Fruit fly (Drosophila melanogaster) whole organism, adult: ENCODE results near the gene Rint1.

ENCODE experiments used
- CG11617 ChIP-seq: fragments of 200-800 bp; sonication (Bioruptor generic); optimal IDR thresholded peaks from 2 replicates; lab custom pipeline; 2017; ENCODE audit warnings: mild to moderate bottlenecking, missing biosample characterization, missing genetic modification reagents, missing genetic modification characterization
- CG14711 ChIP-seq: fragments of 200-800 bp; sonication (Bioruptor generic); optimal IDR thresholded peaks from 2 replicates; lab custom pipeline; 2018; ENCODE audit warnings: missing biosample characterization, mild to moderate bottlenecking, missing genetic modification characterization, moderate library complexity
- CG33017 ChIP-seq: fragments of 200-800 bp; sonication (Bioruptor generic); optimal IDR thresholded peaks from 2 replicates; lab custom pipeline; 2018; ENCODE audit warnings: missing biosample characterization, mild to moderate bottlenecking, missing genetic modification characterization, moderate library complexity
- CG5204 ChIP-seq: fragments of 200-800 bp; sonication (Bioruptor generic); optimal IDR thresholded peaks from 2 replicates; lab custom pipeline; 2016; ENCODE audit warnings: missing biosample characterization, missing genetic modification characterization
- Clk ChIP-seq: fragments of 200-800 bp; sonication (Bioruptor generic); optimal IDR thresholded peaks from 2 replicates; lab custom pipeline; 2017; ENCODE audit warnings: missing biosample characterization, missing genetic modification characterization
- Crg-1 ChIP-seq: fragments of 200-800 bp; sonication (Bioruptor generic); optimal IDR thresholded peaks from 2 replicates; lab custom pipeline; 2016; ENCODE audit warnings: missing biosample characterization, missing genetic modification characterization
- Hr96 ChIP-seq: fragments of 200-800 bp; sonication (Bioruptor generic); optimal IDR thresholded peaks from 2 replicates; lab custom pipeline; 2016; ENCODE audit warnings: missing biosample characterization, missing genetic modification characterization
- Mnt ChIP-seq: fragments of 200-800 bp; sonication (Bioruptor generic); optimal IDR thresholded peaks from 2 replicates; lab custom pipeline; 2016; ENCODE audit warnings: missing biosample characterization, mild to moderate bottlenecking, missing genetic modification characterization
- bab1 ChIP-seq: fragments of 200-800 bp; sonication (Bioruptor generic); optimal IDR thresholded peaks from 3 replicates; lab custom pipeline; 2019; ENCODE audit warnings: missing biosample characterization, mild to moderate bottlenecking, missing genetic modification characterization, moderate library complexity
- kay ChIP-seq: fragments of 200-800 bp; sonication (Bioruptor generic); peaks from one replicate; lab custom pipeline; 2016; ENCODE audit warnings: missing biosample characterization, missing genetic modification characterization, borderline replicate concordance
- ovo ChIP-seq: fragments of 200-800 bp; sonication (Bioruptor generic); optimal IDR thresholded peaks from 2 replicates; lab custom pipeline; 2016; ENCODE audit warnings: missing biosample characterization, missing genetic modification characterization
- pad ChIP-seq: fragments of 200-800 bp; sonication (Bioruptor generic); optimal IDR thresholded peaks from 3 replicates; lab custom pipeline; 2017; ENCODE audit warnings: missing biosample characterization, missing genetic modification characterization, mild to moderate bottlenecking, moderate library complexity, missing genetic modification reagents
- tj ChIP-seq: fragments of 200-800 bp; sonication (Bioruptor generic); optimal IDR thresholded peaks from 3 replicates; lab custom pipeline; 2017; ENCODE audit warnings: missing biosample characterization, mild to moderate bottlenecking, missing genetic modification characterization, moderate library complexity
- toe ChIP-seq: fragments of 200-800 bp; sonication (Bioruptor generic); optimal IDR thresholded peaks from 2 replicates; lab custom pipeline; 2016; ENCODE audit warnings: missing biosample characterization, missing genetic modification characterization

DNA sequence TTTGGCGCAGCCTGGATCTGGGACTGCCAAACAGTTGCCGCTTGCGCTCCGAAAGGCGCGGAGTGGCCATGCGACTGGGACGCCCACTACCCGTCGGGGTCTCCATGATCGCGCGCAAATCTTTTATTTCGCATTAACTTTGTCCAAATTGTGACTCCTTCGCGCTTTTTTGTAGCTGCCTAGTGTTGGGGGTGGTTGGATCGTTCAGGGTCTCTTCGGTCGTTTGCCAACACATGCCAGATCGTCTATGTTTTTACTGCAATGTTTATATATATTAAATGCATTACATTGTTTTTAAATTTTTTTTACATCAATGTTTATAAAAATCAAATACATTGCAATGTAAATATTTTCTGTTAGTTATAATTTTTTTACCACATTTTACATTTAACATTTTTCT, 15.4 kb downstream of the Rint1 start:
- TF ChIP-seq toe (GFP tag; lab: Kevin White, UChicago) (no peak), CG14711 (tag; lab: Kevin White, UChicago) (no peak), bab1 (GFP tag; lab: Kevin White, UChicago) (no peak), Clk (GFP tag; lab: Kevin White, UChicago) (no peak), CG5204 (GFP tag; lab: Kevin White, UChicago) (no peak), Mnt (GFP tag; lab: Kevin White, UChicago) (peak; percentile 2), ovo (GFP tag; lab: Kevin White, UChicago) (peak; percentile 20), CG33017 (no peak), Crg-1 (GFP tag; lab: Kevin White, UChicago) (peak; percentile 66), CG11617 (no peak), kay (GFP tag; lab: Kevin White, UChicago) (no peak), pad (GFP tag; lab: Kevin White, UChicago) (peak; percentile 50), Hr96 (GFP tag; lab: Kevin White, UChicago) (no peak), tj (GFP tag; lab: Kevin White, UChicago) (no peak)
